Worm (Caenorhabditis elegans): Measurements from ENCODE around the gene C46E10.1.

Gene C46E10.1

DNA sequence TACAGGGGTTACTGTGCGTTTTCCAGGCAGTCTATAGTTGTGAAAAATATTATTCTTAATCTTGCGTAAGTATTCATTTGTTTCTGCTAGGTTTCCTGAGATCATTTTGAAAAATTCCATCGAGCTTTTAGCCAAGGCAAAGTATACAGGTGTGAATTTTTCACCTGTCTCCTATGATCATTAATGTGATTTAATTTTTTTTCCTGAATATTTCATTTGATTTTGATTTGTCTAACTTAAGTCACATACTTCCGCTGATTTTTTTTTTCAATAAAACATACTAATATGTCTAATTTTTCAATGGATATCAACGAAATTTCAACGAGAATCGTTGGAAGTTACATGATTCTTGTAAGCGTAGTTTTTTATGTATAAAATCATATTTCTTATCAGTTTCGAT is 18.7 kb upstream of the C46E10.1 start, which contains the start of gene srx-108:
Gene srx-108 (plus strand): TSS at position 301 of the 400 bp plus-strand sequence.
- no peak for TF ChIP-seq unc-120 (tag; optimal IDR thresholded peaks at IDR 0.05; ENCODE audit: poor library complexity, severe bottlenecking)
- TF ChIP-seq sem-2 (GFP tag; optimal IDR thresholded peaks at IDR 0.05), result no peak
- no peak for TF ChIP-seq ham-2 (GFP tag; optimal IDR thresholded peaks at IDR 0.05)
- no peak for TF ChIP-seq blmp-1 (tag; optimal IDR thresholded peaks at IDR 0.05)
- TF ChIP-seq nhr-12 (tag; optimal IDR thresholded peaks at IDR 0.05), result no peak
- no peak for TF ChIP-seq flh-1 (GFP tag; optimal IDR thresholded peaks at IDR 0.05)
- no peak for TF ChIP-seq nhr-237 (tag; optimal IDR thresholded peaks at IDR 0.05)
- no peak for TF ChIP-seq cnd-1 (tag; optimal IDR thresholded peaks at IDR 0.05)
- no peak for TF ChIP-seq bed-3 (GFP tag; optimal IDR thresholded peaks at IDR 0.05)
- TF ChIP-seq elt-3 (tag; optimal IDR thresholded peaks at IDR 0.05), result no peak
- TF ChIP-seq tbx-8 (GFP tag; optimal IDR thresholded peaks at IDR 0.05), result no peak
- no peak for TF ChIP-seq snpc-4 (tag; optimal IDR thresholded peaks at IDR 0.05)
- no peak for TF ChIP-seq ces-1 (GFP tag; optimal IDR thresholded peaks at IDR 0.05)
- TF ChIP-seq lin-32 (GFP tag; optimal IDR thresholded peaks at IDR 0.05), result no peak

DNA sequence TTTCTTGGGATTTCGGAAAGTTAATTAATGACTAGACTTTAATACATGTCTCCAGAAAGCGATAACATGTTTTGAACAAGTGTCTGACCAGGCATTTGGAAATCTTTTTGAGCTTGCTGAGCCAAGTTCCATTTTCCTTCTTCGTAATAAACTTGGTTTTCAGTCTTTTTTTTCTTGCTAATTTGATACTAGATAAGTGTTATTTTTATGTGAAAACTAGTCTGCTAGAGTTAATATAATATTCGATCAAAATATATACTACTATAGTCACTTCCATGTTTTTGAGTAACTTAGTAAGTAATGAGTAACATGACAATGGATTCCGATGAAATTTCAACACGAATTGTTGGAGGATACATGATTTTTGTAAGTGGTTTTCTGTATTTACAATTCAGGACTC is 14.8 kb upstream of the C46E10.1 start, which contains the start of gene srx-110:
Gene srx-110 (plus strand): TSS at position 301 of the 400 bp plus-strand sequence.
- TF ChIP-seq unc-62 (GFP tag; optimal IDR thresholded peaks at IDR 0.05) (no peak), drap-1 (GFP tag; optimal IDR thresholded peaks at IDR 0.05) (no peak), ceh-39 (tag; optimal IDR thresholded peaks at IDR 0.05) (no peak), flh-1 (GFP tag; optimal IDR thresholded peaks at IDR 0.05) (no peak), sptf-1 (tag; optimal IDR thresholded peaks at IDR 0.05) (no peak), unc-39 (tag; optimal IDR thresholded peaks at IDR 0.05) (no peak), mep-1 (tag; optimal IDR thresholded peaks at IDR 0.05) (no peak), nhr-28 (tag; optimal IDR thresholded peaks at IDR 0.05) (no peak), tbx-8 (GFP tag; optimal IDR thresholded peaks at IDR 0.05) (no peak), lsy-2 (tag; optimal IDR thresholded peaks at IDR 0.05) (no peak), mls-2 (tag; optimal IDR thresholded peaks at IDR 0.05) (no peak), elt-1 (tag; optimal IDR thresholded peaks at IDR 0.05; ENCODE audit: borderline replicate concordance, insufficient read depth) (no peak)

DNA sequence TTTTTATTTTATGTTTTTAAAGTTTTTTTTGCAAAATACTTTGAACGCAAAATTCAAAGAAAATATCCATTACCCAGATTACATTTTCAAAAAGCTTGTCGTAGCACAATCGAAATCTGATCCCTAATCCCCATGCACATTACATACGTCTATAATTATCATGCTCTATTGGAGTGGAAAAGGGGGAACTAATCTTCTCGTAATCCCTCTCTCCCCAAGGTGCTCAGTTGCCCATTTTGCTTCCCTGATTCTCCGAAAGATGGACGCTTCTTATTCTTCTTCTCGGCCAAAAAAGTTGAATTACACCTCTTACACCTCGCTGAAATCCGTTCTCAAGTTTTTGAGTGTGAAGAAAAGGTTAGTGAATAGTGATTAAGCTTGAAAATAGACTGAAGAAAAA is 13.0 kb upstream of the C46E10.1 start, which contains the start of gene fbxc-53:
Gene fbxc-53 (plus strand): TSS at position 245 of the 400 bp plus-strand sequence.
- TF ChIP-seq hlh-1 (tag; optimal IDR thresholded peaks at IDR 0.05) (no peak), elt-3 (tag; optimal IDR thresholded peaks at IDR 0.05) (no peak), cnd-1 (tag; optimal IDR thresholded peaks at IDR 0.05) (no peak), mep-1 (tag; optimal IDR thresholded peaks at IDR 0.05) (no peak), nhr-237 (tag; optimal IDR thresholded peaks at IDR 0.05) (no peak), snpc-4 (tag; optimal IDR thresholded peaks at IDR 0.05) (no peak), sem-2 (GFP tag; optimal IDR thresholded peaks at IDR 0.05) (no peak), ceh-39 (tag; optimal IDR thresholded peaks at IDR 0.05) (no peak), lin-13 (tag; optimal IDR thresholded peaks at IDR 0.05) (no peak)

DNA sequence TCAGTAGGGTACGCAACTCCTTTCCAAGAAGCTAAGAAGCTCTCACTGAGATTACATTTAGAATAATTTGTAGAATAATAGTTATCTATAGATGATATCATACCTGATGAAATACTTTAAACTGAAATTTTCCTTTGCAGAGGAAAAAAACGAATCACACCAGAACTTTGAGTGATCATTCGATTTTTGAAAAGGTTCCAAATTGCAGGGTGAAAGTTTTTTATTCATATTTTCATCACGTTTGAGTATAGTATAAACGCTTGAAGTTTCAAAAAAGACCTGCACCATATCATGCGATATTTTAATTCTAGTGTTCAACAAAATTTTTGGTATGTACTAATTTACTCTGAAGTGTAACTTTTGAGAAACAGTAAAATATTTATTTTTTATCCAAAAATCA is 9.4 kb upstream of the C46E10.1 start, which contains the start of gene srh-100:
Gene srh-100 (minus strand): TSS at position 101 of the 400 bp plus-strand sequence.
- no peak for TF ChIP-seq flh-1 (GFP tag; optimal IDR thresholded peaks at IDR 0.05)
- no peak for TF ChIP-seq nhr-237 (tag; optimal IDR thresholded peaks at IDR 0.05)
- no peak for TF ChIP-seq cnd-1 (tag; optimal IDR thresholded peaks at IDR 0.05)
- TF ChIP-seq mab-5 (tag; optimal IDR thresholded peaks at IDR 0.05), result no peak
- no peak for TF ChIP-seq nhr-2 (tag; optimal IDR thresholded peaks at IDR 0.05)
- no peak for TF ChIP-seq nhr-28 (tag; optimal IDR thresholded peaks at IDR 0.05)
- no peak for TF ChIP-seq drap-1 (GFP tag; optimal IDR thresholded peaks at IDR 0.05)
- no peak for TF ChIP-seq pha-4 (tag; optimal IDR thresholded peaks at IDR 0.05)
- no peak for TF ChIP-seq elt-3 (tag; optimal IDR thresholded peaks at IDR 0.05)
- no peak for TF ChIP-seq ceh-43 (GFP tag; optimal IDR thresholded peaks at IDR 0.05)
- no peak for TF ChIP-seq lin-13 (tag; optimal IDR thresholded peaks at IDR 0.05)
- no peak for TF ChIP-seq unc-39 (tag; optimal IDR thresholded peaks at IDR 0.05)
- TF ChIP-seq lsy-2 (tag; optimal IDR thresholded peaks at IDR 0.05), result no peak
- TF ChIP-seq tbx-8 (GFP tag; optimal IDR thresholded peaks at IDR 0.05), result no peak
- no peak for TF ChIP-seq ztf-11 (tag; optimal IDR thresholded peaks at IDR 0.05)
- no peak for TF ChIP-seq mep-1 (tag; optimal IDR thresholded peaks at IDR 0.05)
- no peak for TF ChIP-seq ceh-39 (tag; optimal IDR thresholded peaks at IDR 0.05)
- no peak for TF ChIP-seq bed-3 (GFP tag; optimal IDR thresholded peaks at IDR 0.05)
- no peak for TF ChIP-seq unc-62 (GFP tag; optimal IDR thresholded peaks at IDR 0.05)
- TF ChIP-seq elt-1 (tag; optimal IDR thresholded peaks at IDR 0.05; ENCODE audit: borderline replicate concordance, insufficient read depth), result no peak

DNA sequence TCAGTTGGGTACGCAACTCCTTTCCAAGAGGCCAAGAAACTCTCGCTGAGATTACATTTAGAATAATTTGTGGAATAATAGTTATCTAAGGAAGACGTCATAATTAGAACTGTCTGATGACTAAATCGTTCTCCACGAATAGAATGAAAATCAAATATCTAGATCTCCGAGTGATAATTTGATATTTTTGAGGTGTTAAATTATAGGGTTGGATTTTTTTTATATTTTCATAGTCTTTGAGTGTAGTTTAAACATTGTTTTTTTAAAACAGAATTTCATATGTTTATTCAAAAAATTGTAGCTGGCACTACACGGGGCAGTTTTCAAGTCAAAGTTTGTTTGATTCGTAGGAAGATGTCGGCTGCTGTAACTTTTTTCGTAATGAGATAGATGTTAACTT is 7.6 kb upstream of the C46E10.1 start, which contains the start of gene srh-99:
Gene srh-99 (minus strand): TSS at position 101 of the 400 bp plus-strand sequence.
- TF ChIP-seq unc-120 (tag; optimal IDR thresholded peaks at IDR 0.05; ENCODE audit: poor library complexity, severe bottlenecking) (no peak), sptf-1 (tag; optimal IDR thresholded peaks at IDR 0.05) (no peak), nhr-76 (tag; optimal IDR thresholded peaks at IDR 0.05) (no peak), ces-1 (GFP tag; optimal IDR thresholded peaks at IDR 0.05) (no peak), mls-2 (tag; optimal IDR thresholded peaks at IDR 0.05) (no peak), elt-1 (tag; optimal IDR thresholded peaks at IDR 0.05; ENCODE audit: borderline replicate concordance, insufficient read depth) (no peak), hlh-1 (tag; optimal IDR thresholded peaks at IDR 0.05) (no peak), nhr-12 (tag; optimal IDR thresholded peaks at IDR 0.05) (no peak), snpc-4 (tag; optimal IDR thresholded peaks at IDR 0.05) (no peak), mep-1 (tag; optimal IDR thresholded peaks at IDR 0.05) (no peak), lin-32 (GFP tag; optimal IDR thresholded peaks at IDR 0.05) (no peak), tbx-8 (GFP tag; optimal IDR thresholded peaks at IDR 0.05) (no peak), elt-3 (tag; optimal IDR thresholded peaks at IDR 0.05) (no peak)
